Fruit fly (Drosophila melanogaster): ENCODE results near the gene CG12231.

Gene CG12231

DNA sequence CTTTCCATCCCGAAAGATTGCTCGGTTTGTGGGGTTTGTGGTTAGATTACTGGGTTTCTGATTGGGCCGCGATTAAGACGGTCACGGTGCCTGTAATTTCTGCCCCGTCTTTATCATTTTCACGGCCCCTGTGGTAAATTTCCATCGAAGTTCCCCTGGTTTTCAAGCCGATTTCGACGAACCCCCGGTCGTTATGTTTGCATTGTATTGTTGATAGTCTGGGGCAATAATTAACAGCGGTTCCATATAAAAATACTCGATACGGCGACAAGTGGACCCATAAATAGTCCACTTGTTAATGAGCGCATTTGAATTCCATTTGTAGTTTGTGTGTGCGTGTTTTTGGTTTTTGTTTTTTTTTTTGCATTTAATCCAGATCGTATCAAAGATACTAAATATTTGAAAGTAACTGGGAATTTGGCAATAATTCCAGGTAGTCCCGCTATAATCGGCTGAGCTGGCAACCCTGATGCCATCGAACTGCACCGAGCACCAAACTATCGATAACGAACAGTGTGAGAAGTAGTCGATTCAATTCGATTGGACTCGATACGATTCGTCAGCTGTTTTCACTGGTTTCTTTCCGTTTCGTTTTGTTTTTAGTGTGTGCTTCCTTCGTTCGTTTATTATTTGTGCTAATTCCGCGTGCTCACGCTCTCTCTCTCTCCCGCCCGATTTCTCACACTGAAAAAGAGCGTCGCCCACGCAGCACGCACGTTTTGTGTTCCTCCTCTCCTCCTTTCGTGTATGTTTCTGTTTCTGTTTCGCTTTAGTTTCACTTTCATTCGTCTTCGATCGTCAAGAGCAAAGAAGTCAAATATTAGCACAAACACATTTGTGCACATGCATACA is 26.0 kb downstream of the CG12231 start:
- TF ChIP-seq Ets98B (GFP tag; IDR thresholded peaks at IDR 0.05) (peak; percentile 20; the same call in 1 of the 2 replicates), gl (tag; optimal IDR thresholded peaks at IDR 0.05) (no peak), CG32121 (GFP tag; IDR thresholded peaks at IDR 0.05) (0 out of 2 replicates have a peak, but pooled peaks have one; percentile 24), Snoo (tag; optimal IDR thresholded peaks at IDR 0.05) (no peak), CG8159 (tag; optimal IDR thresholded peaks at IDR 0.05) (no peak), CG14655 (GFP tag; optimal IDR thresholded peaks at IDR 0.05) (no peak), rn (GFP tag; IDR thresholded peaks at IDR 0.05) (no peak), CG12605 (GFP tag; IDR thresholded peaks at IDR 0.05) (no peak), fd96Ca (GFP tag; IDR thresholded peaks at IDR 0.05) (0 out of 3 replicates have a peak, but pooled peaks have one; percentile 40), CG4496 (GFP tag; IDR thresholded peaks at IDR 0.05) (peak; percentile 58; the same call in 2 of the 3 replicates)

- TF ChIP-seq D1 (tag; optimal IDR thresholded peaks at IDR 0.05) (no peak), CG17806 (tag; optimal IDR thresholded peaks at IDR 0.05) (no peak), Pif1B (GFP tag; optimal IDR thresholded peaks at IDR 0.05) (no peak), rn (GFP tag; IDR thresholded peaks at IDR 0.05) (no peak), CG9948 (tag; optimal IDR thresholded peaks at IDR 0.05) (no peak), gl (tag; optimal IDR thresholded peaks at IDR 0.05) (no peak), fd96Ca (GFP tag; IDR thresholded peaks at IDR 0.05) (no peak), CG8301 (tag; optimal IDR thresholded peaks at IDR 0.05) (no peak), CG10348 (GFP tag; IDR thresholded peaks at IDR 0.05) (no peak), CG15710 (tag; optimal IDR thresholded peaks at IDR 0.05) (no peak), CG4496 (GFP tag; IDR thresholded peaks at IDR 0.05) (no peak), CG13204 (GFP tag; optimal IDR thresholded peaks at IDR 0.05) (no peak), CG12605 (GFP tag; IDR thresholded peaks at IDR 0.05) (no peak), CG8159 (tag; optimal IDR thresholded peaks at IDR 0.05) (no peak)
These were observed 27.3 kb downstream of the CG12231 start for dm6 chrX:19504170-19504765.

dm6 chrX:19501274-19501673 is 30.3 kb downstream of the CG12231 start:
- TF ChIP-seq EcR (GFP tag; optimal IDR thresholded peaks at IDR 0.05) (peak; percentile 33), CG13204 (GFP tag; optimal IDR thresholded peaks at IDR 0.05) (peak; percentile 63), Pif1A (GFP tag; optimal IDR thresholded peaks at IDR 0.05) (no peak)

- TF ChIP-seq CG8159 (tag; optimal IDR thresholded peaks at IDR 0.05) (no peak), CG4496 (GFP tag; IDR thresholded peaks at IDR 0.05) (no peak), Ets98B (GFP tag; IDR thresholded peaks at IDR 0.05) (no peak), CG17806 (tag; optimal IDR thresholded peaks at IDR 0.05) (no peak), CG15710 (tag; optimal IDR thresholded peaks at IDR 0.05) (no peak), Pif1B (GFP tag; optimal IDR thresholded peaks at IDR 0.05) (no peak), CG32121 (GFP tag; IDR thresholded peaks at IDR 0.05) (no peak), EcR (GFP tag; optimal IDR thresholded peaks at IDR 0.05) (no peak), Snoo (tag; optimal IDR thresholded peaks at IDR 0.05) (no peak), CG8301 (tag; optimal IDR thresholded peaks at IDR 0.05) (no peak), Pif1A (GFP tag; optimal IDR thresholded peaks at IDR 0.05) (no peak), fd96Ca (GFP tag; IDR thresholded peaks at IDR 0.05) (no peak), CG12605 (GFP tag; IDR thresholded peaks at IDR 0.05) (no peak), CG34367 (tag; optimal IDR thresholded peaks at IDR 0.05) (no peak)
These were observed 32.7 kb downstream of the CG12231 start for dm6 chrX:19498755-19499321.

DNA sequence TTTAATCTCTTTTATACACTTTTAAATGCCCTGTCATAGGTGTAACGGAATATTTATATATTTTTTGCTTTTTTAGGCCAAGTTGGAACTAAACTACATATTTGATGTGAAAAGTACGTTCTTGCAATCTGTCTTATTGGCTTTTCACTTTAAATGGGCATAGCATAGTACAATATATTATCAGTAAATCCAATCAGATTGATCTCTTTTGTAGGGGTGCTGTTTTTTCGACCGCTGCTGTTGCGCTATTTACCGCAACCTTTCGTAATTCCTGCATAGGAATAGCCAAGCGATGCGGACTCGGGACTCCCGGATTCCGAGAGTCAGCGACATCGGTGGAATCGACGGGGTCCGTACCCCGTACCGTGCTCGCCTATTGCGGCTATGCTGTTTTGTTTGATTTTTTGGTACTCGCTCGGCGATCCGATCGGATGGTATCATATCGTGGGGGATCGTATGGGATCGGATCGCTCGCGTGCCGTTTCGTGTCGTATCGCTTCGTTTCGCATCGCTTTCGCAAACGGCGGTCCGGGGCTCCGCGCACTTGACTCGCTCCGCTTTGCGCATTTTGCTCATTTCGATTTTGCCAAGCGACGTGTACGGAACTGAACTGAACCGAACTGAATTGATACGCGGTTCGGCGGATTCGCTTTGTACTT is 33.6 kb downstream of the CG12231 start:
- no peak for TF ChIP-seq CG15710 (tag; optimal IDR thresholded peaks at IDR 0.05)
- TF ChIP-seq Pif1A (GFP tag; optimal IDR thresholded peaks at IDR 0.05), result no peak
- TF ChIP-seq CG32121 (GFP tag; IDR thresholded peaks at IDR 0.05), result peak; percentile 57; the same call in 1 of the 2 replicates
- peak; percentile 57; the same call in 1 of the 2 replicates for TF ChIP-seq CG12605 (GFP tag; IDR thresholded peaks at IDR 0.05)
- TF ChIP-seq CG13204 (GFP tag; optimal IDR thresholded peaks at IDR 0.05), result peak; percentile 75
- TF ChIP-seq fd96Ca (GFP tag; IDR thresholded peaks at IDR 0.05), result peak; percentile 66; the same call in 1 of the 3 replicates
- peak; percentile 75 for TF ChIP-seq Ets98B (GFP tag; IDR thresholded peaks at IDR 0.05)
- TF ChIP-seq EcR (GFP tag; optimal IDR thresholded peaks at IDR 0.05), result peak; percentile 35
- peak; percentile 70; the same call in 2 of the 3 replicates for TF ChIP-seq CG4496 (GFP tag; IDR thresholded peaks at IDR 0.05)
- TF ChIP-seq CG10348 (GFP tag; IDR thresholded peaks at IDR 0.05), result no peak

DNA sequence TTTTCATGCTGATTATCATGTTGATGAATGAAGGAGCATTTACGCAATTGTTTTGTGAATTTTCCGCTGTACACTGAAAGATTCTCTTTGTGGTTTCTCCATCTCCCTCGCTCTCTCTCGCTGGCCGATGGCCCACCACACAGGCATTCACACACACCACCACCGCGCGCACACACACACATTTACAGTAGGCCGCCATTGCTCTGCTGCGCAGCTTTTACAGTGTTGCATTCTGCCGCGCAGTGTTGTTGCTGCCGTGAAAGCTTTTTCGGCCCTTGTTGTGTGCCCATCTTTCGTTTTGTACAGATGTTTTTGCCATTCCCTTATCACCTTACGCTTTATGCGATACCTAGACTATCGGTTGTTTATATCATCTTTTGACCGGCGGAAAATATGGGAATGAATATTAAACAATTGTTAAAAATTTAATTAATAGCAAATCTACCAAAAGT is 34.7 kb downstream of the CG12231 start:
- TF ChIP-seq CG32121 (GFP tag; IDR thresholded peaks at IDR 0.05) (peak; percentile 29; the same call in 1 of the 2 replicates), Pif1A (GFP tag; optimal IDR thresholded peaks at IDR 0.05) (no peak), CG4496 (GFP tag; IDR thresholded peaks at IDR 0.05) (peak; percentile 55; the same call in 1 of the 3 replicates), gl (tag; optimal IDR thresholded peaks at IDR 0.05) (no peak), fd96Ca (GFP tag; IDR thresholded peaks at IDR 0.05) (0 out of 3 replicates have a peak, but pooled peaks have one; percentile 31), CG8301 (tag; optimal IDR thresholded peaks at IDR 0.05) (no peak), Ets98B (GFP tag; IDR thresholded peaks at IDR 0.05) (peak; percentile 32), CG12605 (GFP tag; IDR thresholded peaks at IDR 0.05) (peak; percentile 36; the same call in 1 of the 2 replicates)

Data from whole organism, pupa.